Worm (Caenorhabditis elegans): Measurements from ENCODE around the gene K08C7.4.

The K08C7.4 gene

DNA sequence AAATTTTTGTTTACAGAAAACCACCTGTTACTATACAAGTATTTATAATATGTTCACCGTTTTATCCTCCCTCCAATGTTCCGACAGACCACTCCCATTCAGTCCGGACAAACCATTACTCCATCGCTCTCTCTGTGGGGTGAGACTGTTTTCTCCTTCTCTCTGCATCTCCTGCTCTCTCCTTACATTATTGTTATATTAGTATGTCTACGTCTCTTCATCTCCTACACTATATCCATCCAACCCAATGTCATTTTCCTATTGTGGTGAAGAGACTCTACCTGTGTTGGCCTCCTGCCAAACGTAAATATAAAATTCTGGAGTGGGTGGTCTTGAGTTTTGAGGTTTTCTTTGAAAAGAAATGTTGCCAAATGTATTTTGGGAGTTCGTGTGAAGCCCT lies 34.3 kb upstream of the K08C7.4 start:
- peak; percentile 10 for TF ChIP-seq nhr-47 (tag; optimal IDR thresholded peaks at IDR 0.05)
- no peak for TF ChIP-seq dsc-1 (tag; optimal IDR thresholded peaks at IDR 0.05)
- peak; percentile 7 to 13 (median 12) for TF ChIP-seq dpl-1 (GFP tag; optimal IDR thresholded peaks at IDR 0.05)
- peak; percentile 58 for TF ChIP-seq nhr-20 (tag; optimal IDR thresholded peaks at IDR 0.05)
- peak; percentile 22 for TF ChIP-seq nhr-90 (tag; optimal IDR thresholded peaks at IDR 0.05; ENCODE audit: poor library complexity)
- TF ChIP-seq nhr-71 (tag; optimal IDR thresholded peaks at IDR 0.05), result peak; percentile 45
- TF ChIP-seq lin-14 (GFP tag; optimal IDR thresholded peaks at IDR 0.05), result peak; percentile 75
- no peak for TF ChIP-seq Y116A8C.19 (tag; optimal IDR thresholded peaks at IDR 0.05; ENCODE audit: borderline replicate concordance)
- TF ChIP-seq xbp-1 (tag; optimal IDR thresholded peaks at IDR 0.05), result peak; percentile 20
- no peak for TF ChIP-seq ama-1 (optimal IDR thresholded peaks at IDR 0.05)
- peak; percentile 23 for TF ChIP-seq swsn-7 (tag; optimal IDR thresholded peaks at IDR 0.05)
- TF ChIP-seq lin-13 (GFP tag; optimal IDR thresholded peaks at IDR 0.05), result no peak
- peak; percentile 42 for TF ChIP-seq fkh-8 (tag; optimal IDR thresholded peaks at IDR 0.05)
- peak; percentile 68 for TF ChIP-seq nhr-85 (tag)
- TF ChIP-seq tlp-1 (tag; optimal IDR thresholded peaks at IDR 0.05), result no peak
- TF ChIP-seq blmp-1 (tag; optimal IDR thresholded peaks at IDR 0.05), result peak; percentile 57
- no peak for TF ChIP-seq unc-130 (tag; optimal IDR thresholded peaks at IDR 0.05)
- TF ChIP-seq aly-2 (tag; optimal IDR thresholded peaks at IDR 0.05), result no peak
- peak in 1 of 2 experiments; percentile 46 for TF ChIP-seq lin-35 (GFP tag; optimal IDR thresholded peaks at IDR 0.05)
- peak; percentile 23 to 29 for TF ChIP-seq efl-1 (optimal IDR thresholded peaks at IDR 0.05)
- TF ChIP-seq efl-1 (GFP tag; optimal IDR thresholded peaks at IDR 0.05 in 1 of 2), result peak; percentile 0 to 89
- TF ChIP-seq snu-23 (GFP tag; optimal IDR thresholded peaks at IDR 0.05), result peak; percentile 60
- TF ChIP-seq lsy-2 (tag; optimal IDR thresholded peaks at IDR 0.05), result peak; percentile 15 to 33
- peak; percentile 28 for TF ChIP-seq nhr-77 (tag; optimal IDR thresholded peaks at IDR 0.05)
- no peak for TF ChIP-seq vab-15 (tag; optimal IDR thresholded peaks at IDR 0.05)
- peak; percentile 59 for TF ChIP-seq mep-1 (tag; optimal IDR thresholded peaks at IDR 0.05)

DNA sequence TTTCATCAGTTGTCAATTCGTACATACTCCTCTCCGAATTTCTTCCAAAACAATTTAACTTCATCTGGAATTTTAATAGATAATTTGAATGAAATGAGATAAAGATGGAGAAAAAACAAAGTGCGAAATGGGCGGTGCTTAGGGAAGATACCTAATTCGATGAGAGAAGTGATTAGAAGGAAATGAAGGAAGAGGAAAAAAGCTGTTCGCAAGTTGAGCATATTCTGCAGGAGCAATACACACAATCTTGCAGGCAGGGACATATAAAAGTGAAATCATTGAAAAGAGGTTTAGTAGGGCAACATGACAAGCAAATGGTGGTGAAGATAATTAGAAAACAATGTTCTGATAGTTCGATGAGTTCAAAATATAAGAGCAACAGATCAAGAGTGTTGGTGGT lies 31.4 kb upstream of the K08C7.4 start, which contains the start of gene glb-21:
Gene glb-21, minus strand, starts transcription at position 66 of the 400 bp plus-strand sequence.
- TF ChIP-seq nhr-90 (tag; optimal IDR thresholded peaks at IDR 0.05; ENCODE audit: poor library complexity), result no peak
- TF ChIP-seq efl-1 (optimal IDR thresholded peaks at IDR 0.05), result no peak
- peak in 1 of 2 experiments; percentile 75 for TF ChIP-seq efl-1 (GFP tag; optimal IDR thresholded peaks at IDR 0.05 in 1 of 2)
- no peak for TF ChIP-seq snpc-4 (tag; optimal IDR thresholded peaks at IDR 0.05)
- no peak for TF ChIP-seq lin-15B (tag; optimal IDR thresholded peaks at IDR 0.05)
- no peak for TF ChIP-seq aly-2 (tag; optimal IDR thresholded peaks at IDR 0.05)
- TF ChIP-seq zag-1 (tag; optimal IDR thresholded peaks at IDR 0.05), result no peak

DNA sequence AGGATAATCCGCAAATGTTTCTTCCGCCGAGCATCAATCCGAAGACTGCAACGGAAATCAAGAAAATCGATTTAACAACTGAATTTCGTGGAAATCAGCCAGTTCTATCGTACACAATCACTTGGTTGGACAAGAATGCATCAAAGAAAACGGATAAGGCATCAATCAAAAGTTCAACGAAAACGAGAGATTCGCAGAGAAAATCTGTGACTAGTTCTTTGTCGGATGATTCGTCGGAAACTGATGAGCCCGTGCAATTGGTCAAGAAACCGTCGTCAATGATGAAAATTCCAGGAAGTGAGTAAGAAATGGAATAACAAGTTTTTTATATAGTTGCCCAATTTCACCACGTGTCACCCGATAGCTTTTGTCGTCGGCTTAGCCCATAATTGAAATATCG lies 25.8 kb upstream of the K08C7.4 start, which contains the start of gene R102.6:
Gene R102.6, minus strand, starts transcription at position 101 of the 400 bp plus-strand sequence.
- TF ChIP-seq efl-1 (optimal IDR thresholded peaks at IDR 0.05), result no peak
- no peak for TF ChIP-seq efl-1 (GFP tag; optimal IDR thresholded peaks at IDR 0.05 in 1 of 2)
- TF ChIP-seq grh-1 (GFP tag; IDR thresholded peaks at IDR 0.05), result no peak
- TF ChIP-seq fkh-8 (tag; optimal IDR thresholded peaks at IDR 0.05), result no peak
- no peak for TF ChIP-seq lir-3 (tag; optimal IDR thresholded peaks at IDR 0.05; ENCODE audit: poor library complexity)
- no peak for TF ChIP-seq isw-1 (GFP tag; IDR thresholded peaks at IDR 0.05)

DNA sequence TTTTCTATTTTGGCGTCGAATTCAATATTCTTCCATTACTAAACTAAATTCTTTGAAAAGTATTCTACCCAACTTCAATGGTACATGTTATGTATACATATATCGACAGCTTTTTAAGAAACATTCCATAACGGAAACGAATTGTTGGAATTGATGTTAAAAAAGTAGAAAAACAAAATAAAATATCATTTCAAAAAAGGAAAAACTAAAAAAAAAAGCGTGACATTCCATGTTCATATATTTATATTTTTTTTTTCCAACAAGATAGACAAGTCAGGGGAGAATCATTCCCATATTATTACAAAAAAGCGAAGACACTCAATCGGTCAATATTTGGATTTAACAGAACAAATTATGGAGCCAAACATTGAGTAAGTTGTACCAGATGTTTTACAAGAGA lies 24.9 kb upstream of the K08C7.4 start, which contains the start of gene R102.10:
Gene R102.10, plus strand, starts transcription at position 301 of the 400 bp plus-strand sequence.
- TF ChIP-seq ztf-11 (tag; optimal IDR thresholded peaks at IDR 0.05) (no peak), C34B4.2 (tag; optimal IDR thresholded peaks at IDR 0.05) (no peak), fkh-8 (tag; optimal IDR thresholded peaks at IDR 0.05) (no peak), zip-4 (GFP tag; optimal IDR thresholded peaks at IDR 0.05) (no peak), irx-1 (tag; optimal IDR thresholded peaks at IDR 0.05) (no peak), C16A3.4 (tag; optimal IDR thresholded peaks at IDR 0.05) (no peak), blmp-1 (tag; optimal IDR thresholded peaks at IDR 0.05) (no peak), ama-1 (optimal IDR thresholded peaks at IDR 0.05) (no peak), nhr-47 (tag; optimal IDR thresholded peaks at IDR 0.05) (no peak), nhr-71 (tag; optimal IDR thresholded peaks at IDR 0.05) (no peak), nhr-237 (tag; optimal IDR thresholded peaks at IDR 0.05) (no peak), nhr-20 (tag; optimal IDR thresholded peaks at IDR 0.05) (no peak)

All from whole organism, L1 larva.